Worm (Caenorhabditis elegans): ENCODE results near the gene tag-290.

The tag-290 gene

DNA sequence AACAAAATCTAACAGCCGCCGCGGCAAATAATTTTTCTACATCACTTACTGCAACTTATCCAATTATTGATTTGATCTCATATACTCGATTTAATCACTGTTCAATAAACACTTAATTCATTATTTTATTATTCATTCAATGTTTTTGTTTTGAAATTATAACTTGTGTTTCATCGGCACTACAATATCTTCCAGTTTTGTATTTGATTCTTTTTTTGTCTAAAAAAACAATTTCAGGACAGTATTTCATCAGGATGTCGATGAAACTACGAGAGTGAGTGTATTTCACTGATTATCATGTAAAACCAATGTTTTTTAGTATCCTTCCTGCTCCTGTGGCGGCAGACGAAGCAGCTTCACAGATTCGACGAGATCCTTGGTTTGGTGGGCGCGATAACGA, 32.1 kb downstream of the tag-290 start, which contains the start of gene skp-1:
skp-1 (plus strand) TSS at position 238 of the 400 bp plus-strand sequence.
- TF ChIP-seq nhr-11 (tag; optimal IDR thresholded peaks at IDR 0.05) (no peak), ceh-34 (tag; optimal IDR thresholded peaks at IDR 0.05) (no peak), unc-86 (tag; optimal IDR thresholded peaks at IDR 0.05) (no peak), ets-4 (tag; optimal IDR thresholded peaks at IDR 0.05) (no peak), tbx-7 (tag; optimal IDR thresholded peaks at IDR 0.05) (no peak), sox-2 (GFP tag; IDR thresholded peaks at IDR 0.05) (no peak), sox-4 (tag; optimal IDR thresholded peaks at IDR 0.05) (no peak), C08G9.2 (tag; optimal IDR thresholded peaks at IDR 0.05) (no peak), elt-2 (tag; optimal IDR thresholded peaks at IDR 0.05) (no peak), ceh-31 (tag; optimal IDR thresholded peaks at IDR 0.05) (no peak), ztf-16 (tag; optimal IDR thresholded peaks at IDR 0.05) (no peak), nfya-1 (tag; optimal IDR thresholded peaks at IDR 0.05) (no peak)

DNA sequence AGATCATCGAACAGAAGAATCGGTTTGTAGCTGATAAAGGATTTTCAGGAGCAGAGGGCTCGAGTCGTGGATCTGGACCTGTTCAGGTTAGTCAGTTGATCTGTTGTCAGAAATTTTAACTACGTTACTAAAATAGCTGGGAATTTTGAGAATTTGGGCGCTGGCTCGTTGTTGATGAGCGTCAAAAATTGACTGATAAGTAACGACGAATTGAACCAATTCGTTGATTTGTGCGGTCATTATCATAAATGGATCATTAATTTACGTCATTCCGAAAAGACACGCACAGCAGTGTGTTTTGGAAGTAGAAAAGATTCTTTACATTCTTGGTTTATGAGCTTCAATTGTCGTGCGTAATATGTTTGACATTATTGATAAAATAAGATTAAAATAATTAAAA, 34.7 kb downstream of the tag-290 start:
- no peak for TF ChIP-seq elt-4 (tag; optimal IDR thresholded peaks at IDR 0.05)
- TF ChIP-seq unc-55 (GFP tag; optimal IDR thresholded peaks at IDR 0.05), result no peak
- TF ChIP-seq nhr-11 (tag; optimal IDR thresholded peaks at IDR 0.05), result no peak
- no peak for TF ChIP-seq T23F11.4 (GFP tag; optimal IDR thresholded peaks at IDR 0.05)
- TF ChIP-seq elt-2 (tag; optimal IDR thresholded peaks at IDR 0.05), result peak; percentile 46

DNA sequence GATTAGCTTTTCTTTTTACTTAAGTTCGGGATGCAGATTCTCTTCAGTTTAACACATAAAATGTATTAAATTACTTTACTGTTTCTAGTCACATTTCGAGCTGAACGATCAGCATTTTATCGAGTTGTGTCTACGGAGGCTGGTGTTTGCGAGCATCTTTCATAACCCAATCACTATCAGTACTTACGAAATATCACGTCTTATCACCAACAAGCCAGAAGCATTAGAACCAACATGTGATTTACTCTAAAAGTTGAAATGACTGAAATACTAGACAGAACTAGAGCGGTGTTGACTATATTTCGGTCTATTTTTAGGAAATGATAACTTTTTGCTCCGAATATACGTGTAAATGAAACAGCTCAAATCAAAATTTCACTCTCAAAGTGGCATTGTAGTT, 35.3 kb downstream of the tag-290 start:
- TF ChIP-seq pros-1 (tag; optimal IDR thresholded peaks at IDR 0.05) (no peak), ama-1 (optimal IDR thresholded peaks at IDR 0.05) (no peak), syd-9 (tag; optimal IDR thresholded peaks at IDR 0.05) (no peak), unc-55 (GFP tag; optimal IDR thresholded peaks at IDR 0.05) (no peak), hlh-15 (tag; optimal IDR thresholded peaks at IDR 0.05) (no peak), pat-9 (tag; optimal IDR thresholded peaks at IDR 0.05) (no peak), eyg-1 (tag; optimal IDR thresholded peaks at IDR 0.05) (no peak), ceh-34 (tag; optimal IDR thresholded peaks at IDR 0.05) (no peak), dmd-4 (tag; optimal IDR thresholded peaks at IDR 0.05; ENCODE audit: borderline replicate concordance) (no peak), ceh-48 (tag; optimal IDR thresholded peaks at IDR 0.05) (no peak), pax-1 (tag; optimal IDR thresholded peaks at IDR 0.05) (no peak), T23F11.4 (GFP tag; optimal IDR thresholded peaks at IDR 0.05) (no peak), Y22D7AL.16 (tag; optimal IDR thresholded peaks at IDR 0.05) (no peak), unc-3 (GFP tag; conservative IDR thresholded peaks at IDR 0.05) (no peak), unc-3 (tag; optimal IDR thresholded peaks at IDR 0.05) (no peak), elt-2 (tag; optimal IDR thresholded peaks at IDR 0.05) (no peak), ceh-30 (tag; optimal IDR thresholded peaks at IDR 0.05) (no peak), ahr-1 (tag; optimal IDR thresholded peaks at IDR 0.05) (no peak), hlh-13 (GFP tag; optimal IDR thresholded peaks at IDR 0.05) (no peak), hlh-8 (tag; optimal IDR thresholded peaks at IDR 0.05) (no peak)

DNA sequence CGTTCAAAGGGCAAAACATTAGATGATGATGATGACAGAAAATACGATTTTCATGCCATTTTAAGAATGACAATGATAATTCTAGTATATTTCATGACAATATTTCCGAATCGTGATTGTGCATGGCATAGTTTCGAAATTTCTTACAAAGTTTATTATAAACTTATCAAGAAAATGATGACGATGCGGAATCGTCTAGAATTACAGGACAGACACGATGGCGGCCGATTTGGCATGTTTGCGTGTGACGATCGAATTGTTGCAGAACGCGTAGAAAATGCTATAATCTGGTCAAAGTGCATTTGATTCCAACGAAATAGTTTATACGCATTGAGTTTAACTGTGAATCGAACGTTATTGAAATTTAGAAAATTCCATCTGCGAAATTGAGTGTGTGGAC, 36.1 kb downstream of the tag-290 start:
- TF ChIP-seq F13H6.1 (tag; optimal IDR thresholded peaks at IDR 0.05) (no peak), ceh-45 (GFP tag; IDR thresholded peaks at IDR 0.05) (no peak), ceh-9 (tag; optimal IDR thresholded peaks at IDR 0.05) (no peak), rnt-1 (tag; optimal IDR thresholded peaks at IDR 0.05) (no peak), nhr-232 (tag; optimal IDR thresholded peaks at IDR 0.05) (no peak), ceh-14 (tag; optimal IDR thresholded peaks at IDR 0.05) (no peak)

DNA sequence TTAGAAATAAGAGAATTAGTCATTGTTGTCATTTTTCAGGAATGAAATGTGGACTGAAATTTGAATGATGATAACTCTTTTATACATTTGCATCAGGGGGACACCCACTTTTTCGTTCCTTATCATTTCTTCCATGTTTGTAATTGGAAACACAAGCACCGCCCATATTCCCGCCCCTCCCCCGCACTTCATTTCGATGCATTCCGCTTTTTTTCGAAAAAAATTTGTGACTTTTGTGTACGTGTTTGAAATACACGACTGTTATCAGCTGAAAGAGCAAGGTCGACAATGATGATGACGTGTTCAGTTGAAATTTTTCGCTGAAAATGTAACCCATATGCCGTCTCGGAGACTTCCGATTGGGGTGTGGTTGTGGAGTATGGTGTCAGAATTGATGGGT, 37.6 kb downstream of the tag-290 start, which contains the start of gene zip-10:
zip-10 (minus strand) TSS at position 43 of the 400 bp plus-strand sequence.
- no peak for TF ChIP-seq fkh-10 (GFP tag; optimal IDR thresholded peaks at IDR 0.05)
- TF ChIP-seq K09A11.1 (tag; optimal IDR thresholded peaks at IDR 0.05; ENCODE audit: insufficient read depth), result no peak
- no peak for TF ChIP-seq sox-2 (GFP tag; IDR thresholded peaks at IDR 0.05)
- TF ChIP-seq nhr-11 (tag; optimal IDR thresholded peaks at IDR 0.05), result no peak
